Worm (Caenorhabditis elegans): ENCODE measurements around the gene srh-264.

ce11 chrV:15436133-15436532 is 22.2 kb downstream of the srh-264 start:
- TF ChIP-seq mep-1 (tag; optimal IDR thresholded peaks at IDR 0.05) (no peak), nhr-76 (tag; optimal IDR thresholded peaks at IDR 0.05) (no peak), unc-62 (GFP tag; optimal IDR thresholded peaks at IDR 0.05) (no peak), elt-3 (tag; optimal IDR thresholded peaks at IDR 0.05) (no peak), nhr-12 (tag; optimal IDR thresholded peaks at IDR 0.05) (no peak), ham-2 (GFP tag; optimal IDR thresholded peaks at IDR 0.05) (no peak), nhr-28 (tag; optimal IDR thresholded peaks at IDR 0.05) (no peak), hlh-1 (tag; optimal IDR thresholded peaks at IDR 0.05) (no peak), ztf-11 (tag; optimal IDR thresholded peaks at IDR 0.05) (no peak), pha-4 (tag; optimal IDR thresholded peaks at IDR 0.05) (no peak), ceh-83 (GFP tag; optimal IDR thresholded peaks at IDR 0.05) (no peak), sptf-1 (tag; optimal IDR thresholded peaks at IDR 0.05) (no peak)
